Worm (Caenorhabditis elegans): Measurements from ENCODE around the gene R12C12.6.
A peak's percentile ranks its signal among the peaks of the same experiment; 100 is the strongest.

The R12C12.6 gene

ce11 chrII:6046023-6046631 lies 1.5 kb downstream of the R12C12.6 start:
- TF ChIP-seq pqm-1 (tag; optimal IDR thresholded peaks at IDR 0.05) (no peak), hmg-11 (tag; optimal IDR thresholded peaks at IDR 0.05) (peak; percentile 36), pha-4 (tag; optimal IDR thresholded peaks at IDR 0.05) (peak; percentile 49), snpc-4 (tag; optimal IDR thresholded peaks at IDR 0.05) (no peak), nhr-25 (tag; optimal IDR thresholded peaks at IDR 0.05) (peak; percentile 41), lin-39 (tag; optimal IDR thresholded peaks at IDR 0.05) (peak; percentile 8), egl-5 (tag; optimal IDR thresholded peaks at IDR 0.05) (peak; percentile 30), ceh-82 (tag; optimal IDR thresholded peaks at IDR 0.05) (no peak), nhr-67 (tag; optimal IDR thresholded peaks at IDR 0.05) (no peak), ceh-9 (tag; optimal IDR thresholded peaks at IDR 0.05) (no peak), ama-1 (optimal IDR thresholded peaks at IDR 0.05) (no peak), elt-2 (tag; optimal IDR thresholded peaks at IDR 0.05) (no peak), nhr-12 (tag; optimal IDR thresholded peaks at IDR 0.05) (no peak), nhr-23 (tag; optimal IDR thresholded peaks at IDR 0.05) (peak; percentile 22), tbx-2 (tag; optimal IDR thresholded peaks at IDR 0.05) (no peak), nfya-1 (tag; optimal IDR thresholded peaks at IDR 0.05; ENCODE audit: insufficient read depth) (peak; percentile 43)

ce11 chrII:6045048-6045447 lies 2.6 kb downstream of the R12C12.6 start, which contains the start of gene R12C12.5:
Gene R12C12.5, minus strand, starts transcription at chrII:6045148.
- TF ChIP-seq ceh-9 (tag; optimal IDR thresholded peaks at IDR 0.05) (no peak), pha-4 (tag; optimal IDR thresholded peaks at IDR 0.05) (peak; percentile 59)

ce11 chrII:6043166-6043565 lies 4.5 kb downstream of the R12C12.6 start, which contains the start of gene R12C12.10:
Gene R12C12.10, minus strand, starts transcription at chrII:6043266.
- TF ChIP-seq ceh-16 (tag; optimal IDR thresholded peaks at IDR 0.05) (no peak), lin-15B (tag; optimal IDR thresholded peaks at IDR 0.05) (no peak), lsy-12 (tag; optimal IDR thresholded peaks at IDR 0.05) (no peak), snpc-4 (tag; optimal IDR thresholded peaks at IDR 0.05) (no peak), nhr-12 (tag; optimal IDR thresholded peaks at IDR 0.05) (no peak), eor-1 (tag; optimal IDR thresholded peaks at IDR 0.05) (no peak), zag-1 (tag; optimal IDR thresholded peaks at IDR 0.05) (no peak), nhr-23 (tag; optimal IDR thresholded peaks at IDR 0.05) (no peak), jun-1 (tag; optimal IDR thresholded peaks at IDR 0.05) (no peak), R02D3.7 (tag; optimal IDR thresholded peaks at IDR 0.05) (no peak), fkh-2 (tag; optimal IDR thresholded peaks at IDR 0.05) (no peak), skn-1 (tag; optimal IDR thresholded peaks at IDR 0.05) (no peak), nhr-67 (tag; optimal IDR thresholded peaks at IDR 0.05) (no peak), pha-4 (tag; optimal IDR thresholded peaks at IDR 0.05) (no peak), nhr-11 (tag; optimal IDR thresholded peaks at IDR 0.05) (no peak), daf-12 (tag; optimal IDR thresholded peaks at IDR 0.05) (no peak), nhr-237 (tag; optimal IDR thresholded peaks at IDR 0.05) (no peak)

ce11 chrII:6031106-6031505 lies 16.6 kb downstream of the R12C12.6 start, which contains the start of gene frpr-16:
Gene frpr-16, minus strand, starts transcription at chrII:6031206.
- TF ChIP-seq aly-2 (tag; optimal IDR thresholded peaks at IDR 0.05): no peak
- no peak for TF ChIP-seq elt-3 (tag; optimal IDR thresholded peaks at IDR 0.05)
- no peak for TF ChIP-seq pha-4 (tag; optimal IDR thresholded peaks at IDR 0.05)
- no peak for TF ChIP-seq unc-39 (tag; optimal IDR thresholded peaks at IDR 0.05)

ce11 chrII:6028594-6029141 lies 19.0 kb downstream of the R12C12.6 start:
- no peak for TF ChIP-seq ztf-4 (tag; optimal IDR thresholded peaks at IDR 0.05)
- peak; percentile 36 for TF ChIP-seq lin-39 (tag; optimal IDR thresholded peaks at IDR 0.05)
- TF ChIP-seq tbx-2 (tag; optimal IDR thresholded peaks at IDR 0.05): no peak
- peak; percentile 22 for TF ChIP-seq nfya-1 (tag; optimal IDR thresholded peaks at IDR 0.05; ENCODE audit: insufficient read depth)
- TF ChIP-seq nhr-43 (tag; optimal IDR thresholded peaks at IDR 0.05; ENCODE audit: poor library complexity, severe bottlenecking): no peak
- no peak for TF ChIP-seq unc-62 (GFP tag; optimal IDR thresholded peaks at IDR 0.05)
- no peak for TF ChIP-seq ceh-28 (tag; optimal IDR thresholded peaks at IDR 0.05)
- no peak for TF ChIP-seq skn-1 (tag; optimal IDR thresholded peaks at IDR 0.05)
- no peak for TF ChIP-seq ceh-82 (tag; optimal IDR thresholded peaks at IDR 0.05)
- no peak for TF ChIP-seq pqm-1 (tag; optimal IDR thresholded peaks at IDR 0.05)
- TF ChIP-seq snpc-4 (tag; optimal IDR thresholded peaks at IDR 0.05): no peak
- peak; percentile 35 for TF ChIP-seq egl-5 (tag; optimal IDR thresholded peaks at IDR 0.05)
- TF ChIP-seq ceh-9 (tag; optimal IDR thresholded peaks at IDR 0.05): no peak
- no peak for TF ChIP-seq elt-3 (tag; optimal IDR thresholded peaks at IDR 0.05)
- no peak for TF ChIP-seq nhr-23 (tag; optimal IDR thresholded peaks at IDR 0.05)
- TF ChIP-seq nhr-11 (tag; optimal IDR thresholded peaks at IDR 0.05): peak; percentile 35
- no peak for TF ChIP-seq hmg-11 (tag; optimal IDR thresholded peaks at IDR 0.05)
- TF ChIP-seq ZK546.5 (tag; optimal IDR thresholded peaks at IDR 0.05): no peak
- no peak for TF ChIP-seq sea-2 (GFP tag; optimal IDR thresholded peaks at IDR 0.05)
- TF ChIP-seq fkh-2 (tag; optimal IDR thresholded peaks at IDR 0.05): no peak
- TF ChIP-seq lsy-12 (tag; optimal IDR thresholded peaks at IDR 0.05): no peak
- no peak for TF ChIP-seq nhr-77 (tag; optimal IDR thresholded peaks at IDR 0.05)
- no peak for TF ChIP-seq fkh-10 (GFP tag; optimal IDR thresholded peaks at IDR 0.05)
- TF ChIP-seq nhr-28 (tag; optimal IDR thresholded peaks at IDR 0.05): no peak
